Worm (Caenorhabditis elegans) whole organism, L2 larva: ENCODE measurements around the gene F58B3.4.

Source experiments
- egl-27 ChIP-seq: sonication (generic microtip); optimal IDR thresholded peaks from 3 replicates; lab custom pipeline; 2017; ENCODE audit warnings: missing biosample characterization, missing genetic modification reagents, missing genetic modification characterization
- nhr-11 ChIP-seq: fragments of 150-350 bp; optimal IDR thresholded peaks from 2 replicates; lab custom pipeline; 2014; ENCODE audit warnings: missing biosample characterization, missing genetic modification characterization
- nhr-237 ChIP-seq: fragments of 150-350 bp; optimal IDR thresholded peaks from 2 replicates; lab custom pipeline; 2014; ENCODE audit warnings: missing biosample characterization, missing genetic modification characterization
- nhr-6 ChIP-seq: fragments of 150-350 bp; optimal IDR thresholded peaks from 2 replicates; lab custom pipeline; 2014; ENCODE audit warnings: missing biosample characterization, missing genetic modification characterization
- unc-62 ChIP-seq: fragments of 150-350 bp; optimal IDR thresholded peaks from 2 replicates; lab custom pipeline; 2014; ENCODE audit warnings: missing biosample characterization, missing genetic modification reagents, missing genetic modification characterization

- no peak for TF ChIP-seq nhr-6 (tag; lab: Kevin White, UChicago)
- no peak for TF ChIP-seq nhr-11 (tag; lab: Kevin White, UChicago)
- TF ChIP-seq unc-62: no peak
- no peak for TF ChIP-seq nhr-237
- TF ChIP-seq egl-27 (tag; lab: Kevin White, UChicago): no peak
Observed at ce11 chrIV:11636409-11636723, 4.7 kb upstream of the F58B3.4 start, which contains the start of gene F58B3.6.
